Fruit fly (Drosophila melanogaster): Measurements from ENCODE around the gene veli.

The veli gene

dm6 chr3R:25027281-25028219, 37.8 kb downstream of the veli start:
- TF ChIP-seq noc (tag; optimal IDR thresholded peaks at IDR 0.05) = peak; percentile 92

- peak; percentile 91 for TF ChIP-seq noc (tag; optimal IDR thresholded peaks at IDR 0.05)
Measured at dm6 chr3R:25024895-25025557, 40.4 kb downstream of the veli start, which contains the start of the genes EMC6 and Hr96. Gene EMC6 (minus strand): TSS chr3R:25025017. Gene Hr96 (plus strand): TSS chr3R:25025235.

dm6 chr3R:25023056-25023455, 42.3 kb downstream of the veli start, which contains the start of gene beta4GalT7:
Gene beta4GalT7 (plus strand): TSS chr3R:25023256.
- TF ChIP-seq noc (tag; optimal IDR thresholded peaks at IDR 0.05) = no peak

Data from whole organism, larva.